Worm (Caenorhabditis elegans): ENCODE measurements around the gene str-16.

str-16 gene

DNA sequence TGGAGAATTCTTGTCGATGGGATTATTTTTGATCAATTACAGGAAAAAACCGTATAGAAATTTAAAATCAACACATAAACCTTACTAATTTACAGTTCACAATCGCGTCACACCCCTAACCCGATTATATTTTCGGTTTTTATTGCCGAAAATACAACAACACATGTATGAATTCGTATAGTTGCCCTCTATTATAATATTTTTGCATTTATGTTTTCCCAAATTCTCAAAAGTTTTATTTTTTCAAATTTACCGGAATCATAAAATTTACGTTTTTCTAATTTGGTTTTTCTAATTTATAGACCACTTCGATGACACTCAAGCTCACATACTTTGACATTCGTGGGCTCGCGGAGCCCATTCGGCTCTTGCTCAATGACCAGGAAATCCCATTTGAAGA, 6.3 kb downstream of the str-16 start, which contains the start of gene gst-23:
gst-23 (plus strand) TSS at position 301 of the 400 bp plus-strand sequence.
- no peak for TF ChIP-seq ceh-36 (tag; optimal IDR thresholded peaks at IDR 0.05)
- no peak for TF ChIP-seq hmbx-1 (tag; optimal IDR thresholded peaks at IDR 0.05)
- TF ChIP-seq pes-1 (GFP tag; IDR thresholded peaks at IDR 0.05): no peak
- no peak for TF ChIP-seq tbx-37 (GFP tag; conservative IDR thresholded peaks at IDR 0.05)
- no peak for TF ChIP-seq ama-1 (optimal IDR thresholded peaks at IDR 0.05)
- TF ChIP-seq tbx-11 (GFP tag; IDR thresholded peaks at IDR 0.05): no peak
- TF ChIP-seq flt-1 (GFP tag; IDR thresholded peaks at IDR 0.05): no peak
- TF ChIP-seq scrt-1 (GFP tag; IDR thresholded peaks at IDR 0.05): no peak
- no peak for TF ChIP-seq hnd-1 (tag; optimal IDR thresholded peaks at IDR 0.05)
- no peak for TF ChIP-seq F13C5.2 (tag; optimal IDR thresholded peaks at IDR 0.05)
- no peak for TF ChIP-seq B0310.2 (tag; optimal IDR thresholded peaks at IDR 0.05)
- no peak for TF ChIP-seq tra-4 (tag; optimal IDR thresholded peaks at IDR 0.05)
- TF ChIP-seq hmg-4 (GFP tag; optimal IDR thresholded peaks at IDR 0.05): no peak
- no peak for TF ChIP-seq aly-1 (tag; optimal IDR thresholded peaks at IDR 0.05)

DNA sequence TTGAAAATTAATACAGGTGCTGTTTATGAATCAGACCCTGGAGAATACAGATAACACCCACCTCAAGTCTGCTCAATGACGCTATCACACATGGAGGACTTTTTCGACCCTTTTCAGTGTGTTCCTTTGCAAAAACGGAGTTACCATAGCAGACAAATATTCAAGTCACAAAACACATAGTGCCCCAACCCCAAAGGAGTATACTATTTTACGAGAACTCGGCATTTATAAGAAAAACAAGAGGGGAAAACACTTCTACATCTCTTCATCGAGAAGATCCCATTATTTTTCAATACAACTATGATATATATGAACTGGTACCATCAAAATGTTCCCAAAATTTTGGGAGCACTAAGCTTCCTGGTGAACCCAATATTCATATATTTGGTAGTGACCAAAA, 8.0 kb downstream of the str-16 start, which contains the start of gene srj-7:
srj-7 (plus strand) TSS at position 301 of the 400 bp plus-strand sequence.
- no peak for TF ChIP-seq tbx-37 (GFP tag; conservative IDR thresholded peaks at IDR 0.05)
- TF ChIP-seq tbx-11 (GFP tag; IDR thresholded peaks at IDR 0.05): no peak

ce11 chrV:3247515-3247914, 10.8 kb downstream of the str-16 start, which contains the start of gene srj-8:
Gene srj-8 (plus strand): TSS chrV:3247815.
- TF ChIP-seq F13C5.2 (tag; optimal IDR thresholded peaks at IDR 0.05) (no peak), hmg-4 (GFP tag; optimal IDR thresholded peaks at IDR 0.05) (no peak), aly-1 (tag; optimal IDR thresholded peaks at IDR 0.05) (no peak), pes-1 (GFP tag; IDR thresholded peaks at IDR 0.05) (no peak), tbx-11 (GFP tag; IDR thresholded peaks at IDR 0.05) (no peak), flt-1 (GFP tag; IDR thresholded peaks at IDR 0.05) (no peak), hnd-1 (tag; optimal IDR thresholded peaks at IDR 0.05) (no peak), ceh-36 (tag; optimal IDR thresholded peaks at IDR 0.05) (no peak), ceh-13 (GFP tag; optimal IDR thresholded peaks at IDR 0.05) (no peak), B0310.2 (tag; optimal IDR thresholded peaks at IDR 0.05) (no peak), tra-4 (tag; optimal IDR thresholded peaks at IDR 0.05) (no peak), tbx-37 (GFP tag; conservative IDR thresholded peaks at IDR 0.05) (no peak), ets-7 (tag; optimal IDR thresholded peaks at IDR 0.05) (no peak), ama-1 (optimal IDR thresholded peaks at IDR 0.05) (no peak), scrt-1 (GFP tag; IDR thresholded peaks at IDR 0.05) (no peak), hmbx-1 (tag; optimal IDR thresholded peaks at IDR 0.05) (no peak)

DNA sequence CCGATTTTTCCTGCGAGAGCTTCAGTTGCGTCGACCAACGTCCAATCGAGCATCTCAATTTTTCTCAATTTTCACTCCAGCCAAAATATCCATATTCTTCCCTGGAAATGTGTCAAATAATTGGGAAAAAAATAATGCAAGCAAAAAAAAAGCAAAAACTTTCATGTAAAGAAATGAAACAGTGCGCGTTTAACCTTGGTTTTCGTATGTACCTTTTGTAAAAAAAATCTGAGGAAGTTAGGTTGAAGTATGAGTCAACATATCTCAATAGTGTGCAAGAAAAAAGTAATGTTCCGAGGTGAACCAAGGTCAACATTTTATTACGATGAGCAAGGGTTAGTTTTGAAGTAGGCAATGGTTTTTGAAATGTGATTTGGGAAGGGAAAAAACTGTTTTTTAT, 13.5 kb downstream of the str-16 start, which contains the start of gene T28A11.13:
T28A11.13 (minus strand) TSS at position 101 of the 400 bp plus-strand sequence.
- TF ChIP-seq sea-1 (GFP tag; conservative IDR thresholded peaks at IDR 0.05) (no peak), pes-1 (GFP tag; IDR thresholded peaks at IDR 0.05) (no peak)

DNA sequence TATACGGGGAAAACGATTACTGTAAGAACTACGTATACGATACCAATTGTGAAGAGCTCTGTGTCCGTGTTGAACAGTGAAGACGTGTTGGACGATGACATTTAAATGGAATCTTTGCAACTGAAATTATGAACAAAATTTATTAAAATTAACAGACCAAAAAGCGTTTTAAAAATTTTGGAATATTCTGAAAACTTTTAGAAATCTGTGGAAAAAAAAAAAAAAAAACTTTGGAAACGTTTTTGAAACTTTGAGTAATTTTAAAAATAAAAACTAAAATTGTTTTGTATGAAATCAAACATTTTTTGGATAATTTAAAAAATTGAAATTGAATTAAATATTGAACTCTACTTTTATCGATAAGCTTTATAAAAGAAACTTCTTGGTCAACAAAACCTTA, 19.4 kb downstream of the str-16 start, which contains the start of gene srt-63:
srt-63 (minus strand) TSS at position 101 of the 400 bp plus-strand sequence.
- TF ChIP-seq tbx-37 (GFP tag; conservative IDR thresholded peaks at IDR 0.05): no peak
- no peak for TF ChIP-seq sea-1 (GFP tag; conservative IDR thresholded peaks at IDR 0.05)

- TF ChIP-seq scrt-1 (GFP tag; IDR thresholded peaks at IDR 0.05) (no peak), F13C5.2 (tag; optimal IDR thresholded peaks at IDR 0.05) (no peak), ets-7 (tag; optimal IDR thresholded peaks at IDR 0.05) (no peak), hmbx-1 (tag; optimal IDR thresholded peaks at IDR 0.05) (no peak), sea-1 (GFP tag; conservative IDR thresholded peaks at IDR 0.05) (no peak), pes-1 (GFP tag; IDR thresholded peaks at IDR 0.05) (no peak), flt-1 (GFP tag; IDR thresholded peaks at IDR 0.05) (no peak), ama-1 (optimal IDR thresholded peaks at IDR 0.05) (no peak), aly-1 (tag; optimal IDR thresholded peaks at IDR 0.05) (no peak), hmg-4 (GFP tag; optimal IDR thresholded peaks at IDR 0.05) (no peak), ceh-13 (GFP tag; optimal IDR thresholded peaks at IDR 0.05) (no peak), hnd-1 (tag; optimal IDR thresholded peaks at IDR 0.05) (no peak), tra-4 (tag; optimal IDR thresholded peaks at IDR 0.05) (no peak), tbx-37 (GFP tag; conservative IDR thresholded peaks at IDR 0.05) (no peak), tbx-11 (GFP tag; IDR thresholded peaks at IDR 0.05) (no peak), B0310.2 (tag; optimal IDR thresholded peaks at IDR 0.05) (no peak), ceh-36 (tag; optimal IDR thresholded peaks at IDR 0.05) (no peak)
These were observed 20.1 kb downstream of the str-16 start for ce11 chrV:3256809-3257208.

DNA sequence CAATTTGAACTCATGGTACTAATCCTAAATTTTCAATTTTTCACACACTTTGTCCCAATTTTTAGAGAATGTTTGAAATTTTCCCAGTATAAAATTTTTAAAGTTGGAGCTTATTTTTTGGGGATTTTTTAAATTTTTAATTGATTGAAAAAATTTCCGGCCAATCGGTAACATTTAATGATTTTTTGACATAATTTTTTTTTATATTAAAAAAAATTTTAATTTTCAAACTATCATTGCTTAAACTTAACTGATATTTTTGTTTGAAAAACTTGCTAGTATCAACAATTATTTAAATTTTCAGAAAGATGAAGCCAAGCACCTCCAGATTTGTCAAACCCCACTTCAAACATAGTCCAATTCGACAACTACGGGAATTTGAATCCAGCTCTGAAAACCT, 20.6 kb downstream of the str-16 start, which contains the start of gene T28A11.22:
T28A11.22 (plus strand) TSS at position 301 of the 400 bp plus-strand sequence.
- TF ChIP-seq ets-7 (tag; optimal IDR thresholded peaks at IDR 0.05) (no peak), sea-1 (GFP tag; conservative IDR thresholded peaks at IDR 0.05) (no peak)

DNA sequence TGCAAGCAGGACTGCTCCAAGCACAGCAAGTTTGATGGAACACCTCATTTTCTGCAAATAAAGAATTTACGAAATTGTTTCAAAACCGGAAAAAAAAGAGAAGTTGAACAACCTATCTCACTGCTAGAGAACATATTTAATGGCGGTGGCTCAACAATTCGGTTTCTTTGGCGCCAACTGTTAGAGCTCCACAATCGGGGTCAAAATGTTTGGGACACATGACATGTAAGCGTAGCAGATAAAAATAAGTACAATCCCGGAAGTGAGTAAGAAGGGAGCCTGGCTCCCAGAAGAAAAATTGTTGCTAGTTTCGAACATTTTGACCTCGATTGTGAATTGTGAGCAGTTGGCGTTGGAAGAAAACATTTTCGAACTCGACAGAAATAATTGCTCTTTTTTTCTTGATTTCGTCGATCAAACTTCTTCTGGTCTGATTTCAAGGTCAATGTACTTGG, 22.5 kb downstream of the str-16 start, which contains the start of gene T28A11.16:
T28A11.16 (minus strand) TSS at position 51 of the 455 bp plus-strand sequence.
- no peak for TF ChIP-seq sea-1 (GFP tag; conservative IDR thresholded peaks at IDR 0.05)
- no peak for TF ChIP-seq scrt-1 (GFP tag; IDR thresholded peaks at IDR 0.05)
- TF ChIP-seq pes-1 (GFP tag; IDR thresholded peaks at IDR 0.05): no peak
- no peak for TF ChIP-seq ets-7 (tag; optimal IDR thresholded peaks at IDR 0.05)
- no peak for TF ChIP-seq tbx-37 (GFP tag; conservative IDR thresholded peaks at IDR 0.05)
- no peak for TF ChIP-seq flt-1 (GFP tag; IDR thresholded peaks at IDR 0.05)
- TF ChIP-seq B0310.2 (tag; optimal IDR thresholded peaks at IDR 0.05): no peak
- no peak for TF ChIP-seq ceh-36 (tag; optimal IDR thresholded peaks at IDR 0.05)
- no peak for TF ChIP-seq tbx-11 (GFP tag; IDR thresholded peaks at IDR 0.05)
- no peak for TF ChIP-seq ceh-13 (GFP tag; optimal IDR thresholded peaks at IDR 0.05)
- TF ChIP-seq ama-1 (optimal IDR thresholded peaks at IDR 0.05): no peak
- TF ChIP-seq tra-4 (tag; optimal IDR thresholded peaks at IDR 0.05): no peak
- TF ChIP-seq F13C5.2 (tag; optimal IDR thresholded peaks at IDR 0.05): no peak
- TF ChIP-seq hmbx-1 (tag; optimal IDR thresholded peaks at IDR 0.05): no peak
- no peak for TF ChIP-seq aly-1 (tag; optimal IDR thresholded peaks at IDR 0.05)

All from whole organism, early embryonic.